Worm (Caenorhabditis elegans) whole organism, L4/young adult: ENCODE measurements around the gene W03G11.3.

Experiments
- W03F9.2 ChIP-seq: fragments of 150-350 bp; optimal IDR thresholded peaks from 2 replicates; lab custom pipeline; 2014; ENCODE audit warnings: missing biosample characterization, missing genetic modification characterization
- dao-5 ChIP-seq: sonication (generic microtip); optimal IDR thresholded peaks from 2 replicates; lab custom pipeline; 2016; ENCODE audit warnings: missing genotype, missing genetic modification characterization, moderate library complexity, missing compliant biosample characterization
- him-1 ChIP-seq: sonication (generic microtip); optimal IDR thresholded peaks from 2 replicates; lab custom pipeline; 2016; ENCODE audit warnings: missing genotype, missing genetic modification reagents, missing genetic modification characterization, missing compliant biosample characterization

W03G11.3 gene

ce11 chrX:12108517-12109216 is 5.1 kb upstream of the W03G11.3 start, which contains the start of the genes W03G11.2 and lgc-13:
TSS of gene W03G11.2 (minus strand) at chrX:12108617.
TSS of gene lgc-13 (plus strand) at chrX:12109166.
- TF ChIP-seq dao-5 (no peak), him-1 (tag; lab: Kevin White, UChicago) (no peak), W03F9.2 (tag; lab: Kevin White, UChicago) (no peak)

ce11 chrX:12106004-12106403 is 2.4 kb upstream of the W03G11.3 start:
- TF ChIP-seq W03F9.2 (tag; lab: Kevin White, UChicago) = peak; percentile 8
- TF ChIP-seq dao-5 = peak; percentile 56
- peak; percentile 89 for TF ChIP-seq him-1 (tag; lab: Kevin White, UChicago)

- TF ChIP-seq W03F9.2 (tag; lab: Kevin White, UChicago) (no peak), him-1 (tag; lab: Kevin White, UChicago) (no peak), dao-5 (no peak)
These were observed 1.8 kb upstream of the W03G11.3 start for ce11 chrX:12105458-12105857.

- no peak for TF ChIP-seq W03F9.2 (tag; lab: Kevin White, UChicago)
- no peak for TF ChIP-seq him-1 (tag; lab: Kevin White, UChicago)
- TF ChIP-seq dao-5 = no peak
These were observed 1.0 kb upstream of the W03G11.3 start, which contains the start of gene col-181 for ce11 chrX:12104630-12105029. TSS of gene col-181 (plus strand) at chrX:12104930.

- TF ChIP-seq him-1 (tag; lab: Kevin White, UChicago) = no peak
- TF ChIP-seq dao-5 = no peak
- TF ChIP-seq W03F9.2 (tag; lab: Kevin White, UChicago) = no peak
These were observed 5.6 kb downstream of the W03G11.3 start for ce11 chrX:12097995-12098394.

- TF ChIP-seq W03F9.2 (tag; lab: Kevin White, UChicago) (no peak), him-1 (tag; lab: Kevin White, UChicago) (no peak), dao-5 (no peak)
These were observed 8.4 kb downstream of the W03G11.3 start for ce11 chrX:12095200-12095599.

ce11 chrX:12093992-12094391 is 9.6 kb downstream of the W03G11.3 start:
- no peak for TF ChIP-seq dao-5
- no peak for TF ChIP-seq him-1 (tag; lab: Kevin White, UChicago)
- TF ChIP-seq W03F9.2 (tag; lab: Kevin White, UChicago) = no peak

ce11 chrX:12093043-12093442 is 10.6 kb downstream of the W03G11.3 start, which contains the start of gene W03G11.4:
TSS of gene W03G11.4 (minus strand) at chrX:12093143.
- no peak for TF ChIP-seq him-1 (tag; lab: Kevin White, UChicago)
- TF ChIP-seq W03F9.2 (tag; lab: Kevin White, UChicago) = no peak
- TF ChIP-seq dao-5 = no peak

- no peak for TF ChIP-seq W03F9.2 (tag; lab: Kevin White, UChicago)
- TF ChIP-seq dao-5 = no peak
- no peak for TF ChIP-seq him-1 (tag; lab: Kevin White, UChicago)
These were observed 11.0 kb downstream of the W03G11.3 start for ce11 chrX:12092621-12093020.

ce11 chrX:12086297-12086696 is 17.3 kb downstream of the W03G11.3 start:
- TF ChIP-seq W03F9.2 (tag; lab: Kevin White, UChicago) (no peak), him-1 (tag; lab: Kevin White, UChicago) (no peak), dao-5 (no peak)

- no peak for TF ChIP-seq him-1 (tag; lab: Kevin White, UChicago)
- no peak for TF ChIP-seq dao-5
- no peak for TF ChIP-seq W03F9.2 (tag; lab: Kevin White, UChicago)
These were observed 20.8 kb downstream of the W03G11.3 start for ce11 chrX:12082813-12083212.

- TF ChIP-seq W03F9.2 (tag; lab: Kevin White, UChicago) = no peak
- no peak for TF ChIP-seq dao-5
- TF ChIP-seq him-1 (tag; lab: Kevin White, UChicago) = no peak
These were observed 22.4 kb downstream of the W03G11.3 start for ce11 chrX:12081250-12081649.

ce11 chrX:12080581-12081162 is 22.9 kb downstream of the W03G11.3 start:
- TF ChIP-seq dao-5 (no peak), W03F9.2 (tag; lab: Kevin White, UChicago) (no peak), him-1 (tag; lab: Kevin White, UChicago) (no peak)

ce11 chrX:12073764-12074163 is 29.8 kb downstream of the W03G11.3 start, which contains the start of gene tmem-145:
TSS of gene tmem-145 (minus strand) at chrX:12073864.
- no peak for TF ChIP-seq dao-5
- TF ChIP-seq him-1 (tag; lab: Kevin White, UChicago) = no peak
- TF ChIP-seq W03F9.2 (tag; lab: Kevin White, UChicago) = no peak
